Fruit fly (Drosophila melanogaster) whole organism, wandering third instar larva: ENCODE measurements around the gene RhoGAP18B.

Experiments used
- Abd-B ChIP-seq: fragments of >200 bp; optimal IDR thresholded peaks from 2 replicates; lab custom pipeline; 2017; ENCODE audit warnings: missing biosample characterization, missing genetic modification characterization
- CG32264 ChIP-seq: fragments of 200-800 bp; sonication (Bioruptor generic); optimal IDR thresholded peaks from 2 replicates; lab custom pipeline; 2016; ENCODE audit warnings: missing biosample characterization, missing genetic modification characterization
- CG9705 ChIP-seq: fragments of 200-800 bp; sonication (Bioruptor generic); optimal IDR thresholded peaks from 2 replicates; lab custom pipeline; 2018; ENCODE audit warnings: missing biosample characterization, mild to moderate bottlenecking, missing genetic modification characterization
- CrebA ChIP-seq: fragments of 200-800 bp; sonication (Bioruptor generic); optimal IDR thresholded peaks from 2 replicates; lab custom pipeline; 2016; ENCODE audit warnings: missing biosample characterization, mild to moderate bottlenecking, missing genetic modification characterization, borderline replicate concordance
- Dfd ChIP-seq: fragments of >200 bp; optimal IDR thresholded peaks from 2 replicates; lab custom pipeline; 2017; ENCODE audit warnings: missing biosample characterization, missing genetic modification characterization
- Dif ChIP-seq: fragments of 200-275, 200-300 bp; sonication (Bioruptor generic); optimal IDR thresholded peaks from 2 replicates; lab custom pipeline; 2018; ENCODE audit warnings: missing biosample characterization, missing genetic modification characterization; ENCODE audit not compliant: partially characterized antibody
- GATAd ChIP-seq: sonication (Bioruptor generic); optimal IDR thresholded peaks from 2 replicates; lab custom pipeline; 2016; ENCODE audit warnings: missing biosample characterization, missing genetic modification characterization
- HLH106 ChIP-seq: fragments of 200-800 bp; optimal IDR thresholded peaks from 3 replicates; lab custom pipeline; 2019; ENCODE audit warnings: missing biosample characterization, mild to moderate bottlenecking, missing genetic modification characterization, moderate library complexity
- Hnf4 ChIP-seq: fragments of 200-800 bp; sonication (Bioruptor generic); optimal IDR thresholded peaks from 2 replicates; lab custom pipeline; 2016; ENCODE audit warnings: missing biosample characterization, mild to moderate bottlenecking, missing genetic modification characterization
- Hr78 ChIP-seq: fragments of >200 bp; optimal IDR thresholded peaks from 2 replicates; lab custom pipeline; 2017; ENCODE audit warnings: missing biosample characterization, missing genetic modification characterization
- Hr83 ChIP-seq: fragments of 200-300 bp; sonication (Bioruptor generic); optimal IDR thresholded peaks from 2 replicates; lab custom pipeline; 2016; ENCODE audit warnings: missing biosample characterization, mild to moderate bottlenecking, missing genetic modification characterization, moderate library complexity; ENCODE audit not compliant: poor library complexity, severe bottlenecking
- Jra ChIP-seq: sonication (Bioruptor generic); optimal IDR thresholded peaks from 2 replicates; lab custom pipeline; 2016; ENCODE audit warnings: missing biosample characterization, missing genetic modification characterization
- Mio ChIP-seq: sonication (Bioruptor generic); optimal IDR thresholded peaks from 2 replicates; lab custom pipeline; 2016; ENCODE audit warnings: missing biosample characterization, missing genetic modification characterization
- Myc ChIP-seq: fragments of >200 bp; optimal IDR thresholded peaks from 2 replicates; lab custom pipeline; 2017
- N ChIP-seq: fragments of >200 bp; optimal IDR thresholded peaks from 2 replicates; lab custom pipeline; 2018; ENCODE audit warnings: missing biosample characterization, missing external identifiers, missing genetic modification characterization
- OdsH ChIP-seq: fragments of 200-800 bp; sonication (Bioruptor generic); optimal IDR thresholded peaks from 2 replicates; lab custom pipeline; 2016; ENCODE audit warnings: missing biosample characterization, mild to moderate bottlenecking, missing genetic modification characterization
- Rel ChIP-seq, 2 experiments: fragments of 200-800 bp; sonication (Bioruptor generic) in 1 of 2; optimal IDR thresholded peaks; 2 replicates in 1 of 2; 3 replicates in 1 of 2; lab custom pipeline; 2016 to 2019; ENCODE audit warnings: mild to moderate bottlenecking in 2 of 2, missing biosample characterization in 2 of 2, missing genetic modification characterization in 2 of 2, moderate library complexity in 1 of 2
- Sp1 ChIP-seq: fragments of 200-800 bp; sonication (Bioruptor generic); optimal IDR thresholded peaks from 3 replicates; lab custom pipeline; 2019; ENCODE audit warnings: missing biosample characterization, mild to moderate bottlenecking, missing genetic modification characterization, moderate library complexity
- Vsx2 ChIP-seq: fragments of 200-300, 225-300 bp; sonication (Bioruptor generic); optimal IDR thresholded peaks from 2 replicates; lab custom pipeline; 2018; ENCODE audit warnings: missing biosample characterization, missing genetic modification characterization; ENCODE audit not compliant: partially characterized antibody
- br ChIP-seq: fragments of 200-800 bp; sonication (Bioruptor generic); optimal IDR thresholded peaks from 2 replicates; lab custom pipeline; 2016; ENCODE audit warnings: missing biosample characterization, missing genetic modification characterization
- brk ChIP-seq: fragments of 200-800 bp; sonication (Bioruptor generic); optimal IDR thresholded peaks from 2 replicates; lab custom pipeline; 2016; ENCODE audit warnings: missing biosample characterization, mild to moderate bottlenecking, missing genetic modification characterization
- dl ChIP-seq, 2 experiments: fragments of 175-275, 200-275 bp in 1 of 2; fragments of 200-275 bp in 1 of 2; sonication (Bioruptor generic); optimal IDR thresholded peaks; lab custom pipeline; 2018; ENCODE audit warnings: mild to moderate bottlenecking in 2 of 2, missing biosample characterization in 2 of 2, missing genetic modification characterization in 2 of 2, moderate library complexity in 2 of 2; ENCODE audit not compliant: partially characterized antibody in 2 of 2, insufficient read depth in 1 of 2
- dmrt93B ChIP-seq: fragments of 200-800 bp; sonication (Bioruptor generic); optimal IDR thresholded peaks from 2 replicates; lab custom pipeline; 2018; ENCODE audit warnings: missing biosample characterization, mild to moderate bottlenecking, missing genetic modification characterization
- dsf ChIP-seq: sonication (Bioruptor generic); optimal IDR thresholded peaks from 2 replicates; lab custom pipeline; 2016; ENCODE audit warnings: missing biosample characterization, missing genetic modification characterization, borderline replicate concordance
- ey ChIP-seq: fragments of 200-800 bp; sonication (Bioruptor generic); optimal IDR thresholded peaks from 2 replicates; lab custom pipeline; 2016; ENCODE audit warnings: missing biosample characterization, missing genetic modification characterization
- foxo ChIP-seq, 2 experiments: fragments of 200-800 bp; sonication (Bioruptor generic); optimal IDR thresholded peaks; 2 replicates in 1 of 2; 3 replicates in 1 of 2; lab custom pipeline; 2016 to 2017; ENCODE audit warnings: missing biosample characterization in 2 of 2, missing genetic modification characterization in 2 of 2
- fru ChIP-seq: fragments of 200-800 bp; sonication (Bioruptor generic); optimal IDR thresholded peaks from 3 replicates; lab custom pipeline; 2016; ENCODE audit warnings: missing biosample characterization, mild to moderate bottlenecking, missing genetic modification characterization
- h ChIP-seq: fragments of 200-800 bp; sonication (Bioruptor generic); optimal IDR thresholded peaks from 3 replicates; lab custom pipeline; 2016; ENCODE audit warnings: missing biosample characterization, mild to moderate bottlenecking, missing genetic modification characterization
- jim ChIP-seq: fragments of 175-275, 200-325 bp; sonication (Bioruptor generic); optimal IDR thresholded peaks from 2 replicates; lab custom pipeline; 2016; ENCODE audit warnings: missing biosample characterization, mild to moderate bottlenecking, missing genetic modification characterization
- lola ChIP-seq: fragments of >200 bp; optimal IDR thresholded peaks from 2 replicates; lab custom pipeline; 2017; ENCODE audit warnings: missing biosample characterization, missing genetic modification characterization
- pan ChIP-seq: fragments of >200 bp; optimal IDR thresholded peaks from 2 replicates; lab custom pipeline; 2017
- psq ChIP-seq: fragments of 200-800 bp; sonication (Bioruptor generic); optimal IDR thresholded peaks from 3 replicates; lab custom pipeline; 2017; ENCODE audit warnings: missing biosample characterization, mild to moderate bottlenecking, missing genetic modification characterization, moderate library complexity
- rgr ChIP-seq: fragments of 200-800 bp; sonication (Bioruptor generic); optimal IDR thresholded peaks from 3 replicates; lab custom pipeline; 2016; ENCODE audit warnings: missing biosample characterization, mild to moderate bottlenecking, missing genetic modification characterization
- sage ChIP-seq: fragments of 200-800 bp; sonication (Bioruptor generic); optimal IDR thresholded peaks from 2 replicates; lab custom pipeline; 2016; ENCODE audit warnings: missing biosample characterization, mild to moderate bottlenecking, missing genetic modification characterization
- sv ChIP-seq: fragments of 200-800 bp; sonication (Bioruptor generic); optimal IDR thresholded peaks from 3 replicates; lab custom pipeline; 2016; ENCODE audit warnings: missing biosample characterization, missing genetic modification characterization
- tai ChIP-seq: sonication (Bioruptor generic); optimal IDR thresholded peaks from 2 replicates; lab custom pipeline; 2016; ENCODE audit warnings: missing biosample characterization, missing genetic modification characterization
- usp ChIP-seq: fragments of >200 bp; optimal IDR thresholded peaks from 2 replicates; lab custom pipeline; 2017; ENCODE audit warnings: missing biosample characterization, missing genetic modification characterization
- woc ChIP-seq: sonication (Bioruptor generic); optimal IDR thresholded peaks from 2 replicates; lab custom pipeline; 2016; ENCODE audit warnings: missing biosample characterization, mild to moderate bottlenecking, missing genetic modification characterization

RhoGAP18B gene

dm6 chrX:19166152-19166935, 538 bp downstream of the RhoGAP18B start:
- TF ChIP-seq OdsH (GFP tag; lab: Kevin White, UChicago) (no peak), Dfd (GFP tag; lab: Kevin White, UChicago) (peak; percentile 5), HLH106 (peak; percentile 58), dmrt93B (peak; percentile 52), br (GFP tag; lab: Kevin White, UChicago) (peak; percentile 13), Rel (GFP tag; optimal IDR thresholded peaks at IDR 0.05; lab: Kevin White, UChicago) (no peak), Rel (tag; optimal IDR thresholded peaks at IDR 0.05; lab: Kevin White, UChicago) (peak; percentile 30), h (GFP tag; lab: Kevin White, UChicago) (peak; percentile 57), foxo (GFP tag; optimal IDR thresholded peaks at IDR 0.05; lab: Kevin White, UChicago) (peak in 1 of 2 experiments; percentile 68), Sp1 (GFP tag; lab: Kevin White, UChicago) (peak; percentile 66), CG32264 (no peak), fru (peak; percentile 48), psq (GFP tag; lab: Kevin White, UChicago) (no peak), CG9705 (no peak), ey (GFP tag; lab: Kevin White, UChicago) (peak; percentile 17), pan (lab: Kevin White, UChicago) (no peak), GATAd (GFP tag; lab: Kevin White, UChicago) (no peak), dl (GFP tag; optimal IDR thresholded peaks at IDR 0.05; lab: Kevin White, UChicago; ENCODE audit: insufficient read depth in 1 of 2, partially characterized antibody in 2 of 2) (no peak)

DNA sequence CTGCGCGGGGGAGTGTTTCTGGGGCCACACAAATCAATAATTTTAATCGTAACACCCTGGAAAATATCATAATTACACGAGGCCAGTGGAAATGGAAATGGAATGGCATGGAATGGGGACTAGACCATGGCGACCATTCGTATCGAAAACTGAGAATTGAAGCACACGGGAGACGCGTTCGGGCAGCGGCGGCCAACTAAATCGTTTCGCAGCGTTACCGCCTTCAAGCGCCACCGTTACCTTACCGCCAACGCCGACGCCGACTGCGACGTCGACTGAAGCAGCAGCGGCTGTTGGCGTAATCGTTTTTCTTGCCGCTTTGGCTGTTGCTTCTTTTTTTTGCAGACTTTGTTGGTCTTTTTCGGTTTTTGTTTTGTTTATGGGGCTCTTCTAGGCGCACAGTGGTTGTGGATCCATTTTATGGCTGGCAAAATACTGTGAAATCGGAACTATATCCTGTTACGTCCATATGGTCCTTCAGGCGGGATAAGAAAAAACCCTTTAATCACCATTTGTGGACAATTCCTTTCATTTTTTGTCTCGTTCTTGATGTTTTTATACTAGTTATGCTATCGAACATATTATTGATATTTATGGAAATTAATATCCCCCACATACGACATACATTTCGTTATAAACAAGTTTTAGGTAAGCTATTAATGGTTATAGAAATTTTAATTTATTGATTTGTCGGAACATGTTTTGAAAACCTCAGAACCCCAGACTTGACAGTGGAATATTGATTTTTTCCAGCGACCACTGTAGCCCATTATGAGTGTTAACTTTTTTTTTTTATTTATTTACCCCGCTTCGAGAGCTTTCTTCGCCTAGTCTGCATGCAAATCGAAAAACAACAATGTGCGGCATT, 1.5 kb downstream of the RhoGAP18B start:
- TF ChIP-seq CG9705 (no peak), ey (GFP tag; lab: Kevin White, UChicago) (no peak), Rel (GFP tag; optimal IDR thresholded peaks at IDR 0.05; lab: Kevin White, UChicago) (no peak), Rel (tag; optimal IDR thresholded peaks at IDR 0.05; lab: Kevin White, UChicago) (peak; percentile 48), CrebA (GFP tag; lab: Kevin White, UChicago) (peak; percentile 55), br (GFP tag; lab: Kevin White, UChicago) (peak; percentile 43)

dm6 chrX:19164726-19165125, 2.2 kb downstream of the RhoGAP18B start:
- TF ChIP-seq HLH106: no peak
- TF ChIP-seq CG32264: peak; percentile 8
- no peak for TF ChIP-seq Hr83 (GFP tag; lab: Kevin White, UChicago)
- TF ChIP-seq Mio (GFP tag; lab: Kevin White, UChicago): no peak
- TF ChIP-seq lola: no peak
- TF ChIP-seq woc (GFP tag; lab: Kevin White, UChicago): peak; percentile 29
- no peak for TF ChIP-seq CG9705
- no peak for TF ChIP-seq dmrt93B
- TF ChIP-seq Dif (GFP tag; lab: Kevin White, UChicago): no peak
- no peak for TF ChIP-seq dl (GFP tag; optimal IDR thresholded peaks at IDR 0.05; lab: Kevin White, UChicago; ENCODE audit: insufficient read depth in 1 of 2, partially characterized antibody in 2 of 2)
- no peak for TF ChIP-seq pan (lab: Kevin White, UChicago)
- TF ChIP-seq brk (GFP tag; lab: Kevin White, UChicago): no peak
- no peak for TF ChIP-seq Rel (GFP tag; optimal IDR thresholded peaks at IDR 0.05; lab: Kevin White, UChicago)
- TF ChIP-seq Rel (tag; optimal IDR thresholded peaks at IDR 0.05; lab: Kevin White, UChicago): no peak
- peak; percentile 73 for TF ChIP-seq h (GFP tag; lab: Kevin White, UChicago)
- TF ChIP-seq Jra (GFP tag; lab: Kevin White, UChicago): no peak
- no peak for TF ChIP-seq tai
- no peak for TF ChIP-seq GATAd (GFP tag; lab: Kevin White, UChicago)
- no peak for TF ChIP-seq Vsx2 (GFP tag; lab: Kevin White, UChicago)
- TF ChIP-seq Sp1 (GFP tag; lab: Kevin White, UChicago): peak; percentile 55
- TF ChIP-seq jim (GFP tag; lab: Kevin White, UChicago): no peak
- TF ChIP-seq usp (GFP tag; lab: Kevin White, UChicago): no peak
- TF ChIP-seq OdsH (GFP tag; lab: Kevin White, UChicago): peak; percentile 71
- TF ChIP-seq foxo (GFP tag; optimal IDR thresholded peaks at IDR 0.05; lab: Kevin White, UChicago): peak in 1 of 2 experiments; percentile 83
- TF ChIP-seq N: no peak
- no peak for TF ChIP-seq Abd-B (GFP tag; lab: Kevin White, UChicago)
- TF ChIP-seq rgr (GFP tag; lab: Kevin White, UChicago): peak; percentile 67
- no peak for TF ChIP-seq Dfd (GFP tag; lab: Kevin White, UChicago)
- no peak for TF ChIP-seq Hr78 (GFP tag; lab: Kevin White, UChicago)
- TF ChIP-seq psq (GFP tag; lab: Kevin White, UChicago): peak; percentile 76
- no peak for TF ChIP-seq sv (GFP tag; lab: Kevin White, UChicago)
- peak; percentile 73 for TF ChIP-seq ey (GFP tag; lab: Kevin White, UChicago)
- peak; percentile 36 for TF ChIP-seq Hnf4 (GFP tag; lab: Kevin White, UChicago)
- peak; percentile 77 for TF ChIP-seq fru
- TF ChIP-seq dsf: no peak
- TF ChIP-seq br (GFP tag; lab: Kevin White, UChicago): peak; percentile 26
- no peak for TF ChIP-seq CrebA (GFP tag; lab: Kevin White, UChicago)
- TF ChIP-seq sage (GFP tag; lab: Kevin White, UChicago): no peak
- TF ChIP-seq Myc (lab: Kevin White, UChicago): no peak
- TF ChIP-seq, all 38 proteins: peak for 12
